Worm (Caenorhabditis elegans): ENCODE data around the gene lido-16.
A peak's percentile ranks its signal among the peaks of the same experiment; 100 is the strongest.

lido-16 gene

DNA sequence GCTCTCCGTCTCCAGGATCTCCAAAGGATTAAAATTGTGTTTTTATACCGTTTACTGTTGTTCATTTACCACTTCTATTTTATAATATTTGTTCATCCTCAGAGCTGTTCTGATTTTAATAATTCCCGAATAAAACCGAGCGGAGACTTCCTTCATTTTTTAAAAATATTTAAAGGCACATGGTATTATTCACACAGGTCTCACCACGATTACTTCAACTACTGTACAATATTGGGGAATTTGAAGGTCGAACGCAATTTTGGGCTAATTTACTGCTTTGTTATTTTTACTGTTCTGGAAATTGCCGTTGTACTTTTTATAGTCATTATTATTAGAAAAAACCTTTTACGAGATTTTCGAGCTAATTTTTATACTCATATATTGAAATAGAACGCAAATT, 6.4 kb upstream of the lido-16 start (continued):
- no peak for TF ChIP-seq sox-4 (tag; optimal IDR thresholded peaks at IDR 0.05)
- no peak for TF ChIP-seq nhr-11 (tag; optimal IDR thresholded peaks at IDR 0.05)

ce11 chrII:6489711-6490184, 5.0 kb upstream of the lido-16 start, which contains the start of the genes snr-3 and rsp-5:
Gene snr-3 (minus strand): TSS chrII:6489761.
Gene rsp-5 (plus strand): TSS chrII:6490165.
- TF ChIP-seq ztf-11 (tag; optimal IDR thresholded peaks at IDR 0.05): peak in 1 of 2 experiments; percentile 32
- peak; percentile 82 to 85 for TF ChIP-seq efl-1 (optimal IDR thresholded peaks at IDR 0.05)
- TF ChIP-seq efl-1 (GFP tag; optimal IDR thresholded peaks at IDR 0.05 in 1 of 2): peak; percentile 79 to 97
- TF ChIP-seq tbx-2 (tag; optimal IDR thresholded peaks at IDR 0.05): peak; percentile 51
- peak; percentile 57 for TF ChIP-seq snpc-4 (tag; optimal IDR thresholded peaks at IDR 0.05)
- TF ChIP-seq C04F5.9 (tag; optimal IDR thresholded peaks at IDR 0.05): no peak
- no peak for TF ChIP-seq lin-39 (tag; optimal IDR thresholded peaks at IDR 0.05)
- no peak for TF ChIP-seq hlh-17 (GFP tag; optimal IDR thresholded peaks at IDR 0.05; ENCODE audit: borderline replicate concordance)
- peak; percentile 76 for TF ChIP-seq C16A3.4 (tag; optimal IDR thresholded peaks at IDR 0.05)
- TF ChIP-seq F16B12.6 (tag; optimal IDR thresholded peaks at IDR 0.05): peak; percentile 33
- TF ChIP-seq irx-1 (tag; optimal IDR thresholded peaks at IDR 0.05): peak; percentile 22
- peak; percentile 55 for TF ChIP-seq xbp-1 (tag; optimal IDR thresholded peaks at IDR 0.05)
- no peak for TF ChIP-seq sptf-1 (tag; optimal IDR thresholded peaks at IDR 0.05)
- peak; percentile 63 for TF ChIP-seq nhr-20 (tag; optimal IDR thresholded peaks at IDR 0.05)
- TF ChIP-seq dsc-1 (tag; optimal IDR thresholded peaks at IDR 0.05): peak; percentile 60
- TF ChIP-seq sox-4 (tag; optimal IDR thresholded peaks at IDR 0.05): no peak
- no peak for TF ChIP-seq nhr-11 (tag; optimal IDR thresholded peaks at IDR 0.05)
- TF ChIP-seq nhr-12 (tag; optimal IDR thresholded peaks at IDR 0.05): no peak
- TF ChIP-seq sup-37 (GFP tag; optimal IDR thresholded peaks at IDR 0.05): no peak
- TF ChIP-seq egl-27 (tag; optimal IDR thresholded peaks at IDR 0.05): no peak
- TF ChIP-seq lin-14 (GFP tag; optimal IDR thresholded peaks at IDR 0.05): peak; percentile 65
- TF ChIP-seq nhr-237 (tag; optimal IDR thresholded peaks at IDR 0.05): no peak
- no peak for TF ChIP-seq ces-1 (GFP tag; optimal IDR thresholded peaks at IDR 0.05)
- no peak for TF ChIP-seq fos-1 (tag; optimal IDR thresholded peaks at IDR 0.05)
- peak; percentile 15 for TF ChIP-seq unc-86 (tag; optimal IDR thresholded peaks at IDR 0.05)
- TF ChIP-seq fkh-10 (GFP tag; optimal IDR thresholded peaks at IDR 0.05): peak; percentile 19
- TF ChIP-seq jun-1 (tag; optimal IDR thresholded peaks at IDR 0.05): peak; percentile 33
- no peak for TF ChIP-seq hpl-2 (GFP tag; optimal IDR thresholded peaks at IDR 0.05)
- peak; percentile 61 for TF ChIP-seq mep-1 (tag; optimal IDR thresholded peaks at IDR 0.05)
- TF ChIP-seq nhr-76 (tag; optimal IDR thresholded peaks at IDR 0.05): no peak
- TF ChIP-seq aly-2 (tag; optimal IDR thresholded peaks at IDR 0.05): no peak
- peak; percentile 74 for TF ChIP-seq nhr-19 (GFP tag; conservative IDR thresholded peaks at IDR 0.05)
- no peak for TF ChIP-seq pqm-1 (tag; optimal IDR thresholded peaks at IDR 0.05)
- peak; percentile 15 for TF ChIP-seq ama-1 (optimal IDR thresholded peaks at IDR 0.05)
- no peak for TF ChIP-seq nhr-84 (tag; optimal IDR thresholded peaks at IDR 0.05)
- peak in 2 of 6 experiments; percentile 43 to 61 for TF ChIP-seq elt-3 (tag; optimal IDR thresholded peaks at IDR 0.05)
- no peak for TF ChIP-seq fkh-4 (tag; optimal IDR thresholded peaks at IDR 0.05; ENCODE audit: borderline replicate concordance)
- peak; percentile 43; the same call in 1 of the 2 replicates for TF ChIP-seq grh-1 (GFP tag; IDR thresholded peaks at IDR 0.05)
- TF ChIP-seq snu-23 (GFP tag; optimal IDR thresholded peaks at IDR 0.05): peak; percentile 70
- TF ChIP-seq nhr-90 (tag; optimal IDR thresholded peaks at IDR 0.05; ENCODE audit: poor library complexity): peak; percentile 51
- peak; percentile 46 for TF ChIP-seq fkh-8 (tag; optimal IDR thresholded peaks at IDR 0.05)
- no peak for TF ChIP-seq vab-15 (tag; optimal IDR thresholded peaks at IDR 0.05)
- no peak for TF ChIP-seq C34B4.2 (tag; optimal IDR thresholded peaks at IDR 0.05)
- no peak for TF ChIP-seq nhr-28 (tag; optimal IDR thresholded peaks at IDR 0.05)
- TF ChIP-seq mef-2 (tag; optimal IDR thresholded peaks at IDR 0.05): peak; percentile 7
- TF ChIP-seq pag-3 (tag; optimal IDR thresholded peaks at IDR 0.05; ENCODE audit: borderline replicate concordance, insufficient read depth): no peak
- no peak for TF ChIP-seq Y116A8C.19 (tag; optimal IDR thresholded peaks at IDR 0.05; ENCODE audit: borderline replicate concordance)
- no peak for TF ChIP-seq ceh-63 (GFP tag; optimal IDR thresholded peaks at IDR 0.05)
- TF ChIP-seq efl-3 (GFP tag; optimal IDR thresholded peaks at IDR 0.05): no peak
- TF ChIP-seq hlh-4 (tag; optimal IDR thresholded peaks at IDR 0.05): no peak
- TF ChIP-seq elt-2 (tag; optimal IDR thresholded peaks at IDR 0.05): peak; percentile 32
